Fruit fly (Drosophila melanogaster) whole organism, embryonic: ENCODE data around the gene CG18269.

Source experiments
- Atf-2 ChIP-seq: fragments of 200-800 bp; sonication (Bioruptor generic); optimal IDR thresholded peaks from 2 replicates; lab custom pipeline; 2016; ENCODE audit warnings: missing biosample characterization, missing genetic modification characterization
- Bdp1 ChIP-seq: fragments of 200-800 bp; sonication (Bioruptor generic); optimal IDR thresholded peaks from 3 replicates; lab custom pipeline; 2016; ENCODE audit warnings: missing biosample characterization, missing genetic modification characterization
- CG10462 ChIP-seq: fragments of 200-800 bp; sonication (Bioruptor generic); optimal IDR thresholded peaks from 2 replicates; lab custom pipeline; 2016; ENCODE audit warnings: missing biosample characterization, missing genetic modification characterization
- CG13624 ChIP-seq: fragments of 200-800 bp; sonication (Bioruptor generic); optimal IDR thresholded peaks from 2 replicates; lab custom pipeline; 2016; ENCODE audit warnings: missing biosample characterization, missing genetic modification characterization
- CG14667 ChIP-seq: fragments of 200-800 bp; sonication (Bioruptor generic); IDR thresholded peaks from 2 replicates; pipeline ENCODE4 v1.3.6; 2022; ENCODE audit warnings: missing biosample characterization, missing genetic modification characterization
- CG15514 ChIP-seq: fragments of 200-800 bp; sonication (Bioruptor generic); optimal IDR thresholded peaks from 3 replicates; lab custom pipeline; 2017; ENCODE audit warnings: missing biosample characterization, missing genetic modification characterization, mild to moderate bottlenecking, moderate library complexity, missing genetic modification reagents
- CG1602 ChIP-seq: fragments of 200-800 bp; sonication (Bioruptor generic); optimal IDR thresholded peaks from 3 replicates; lab custom pipeline; 2016; ENCODE audit warnings: missing biosample characterization, missing genetic modification characterization
- CG2875 ChIP-seq: fragments of 200-800 bp; sonication (Bioruptor generic); optimal IDR thresholded peaks from 2 replicates; lab custom pipeline; 2017; ENCODE audit warnings: missing biosample characterization, mild to moderate bottlenecking, missing genetic modification characterization, missing genetic modification reagents
- CG31224 ChIP-seq: fragments of 200-800 bp; sonication (Bioruptor generic); IDR thresholded peaks from 2 replicates; pipeline ENCODE4 v1.3.6; 2022; ENCODE audit warnings: missing biosample characterization, missing genetic modification characterization
- CG33213 ChIP-seq: fragments of 200-800 bp; sonication (Bioruptor generic); optimal IDR thresholded peaks from 3 replicates; lab custom pipeline; 2016; ENCODE audit warnings: missing biosample characterization, missing genetic modification characterization
- CG34224 ChIP-seq: fragments of 200-800 bp; sonication (Bioruptor generic); IDR thresholded peaks from 3 replicates; pipeline ENCODE4 v1.3.6; 2022; ENCODE audit warnings: missing biosample characterization, missing genetic modification characterization; ENCODE audit not compliant: partially characterized antibody
- CG34376 ChIP-seq: fragments of 200-800 bp; sonication (Bioruptor generic); optimal IDR thresholded peaks from 2 replicates; lab custom pipeline; 2018; ENCODE audit warnings: missing biosample characterization, mild to moderate bottlenecking, missing genetic modification characterization
- CG3838 ChIP-seq: fragments of 200-800 bp; sonication (Bioruptor generic); optimal IDR thresholded peaks from 3 replicates; lab custom pipeline; 2016; ENCODE audit warnings: missing biosample characterization, missing genetic modification characterization
- CG6272 ChIP-seq: fragments of 200-800 bp; sonication (Bioruptor generic); IDR thresholded peaks from 2 replicates; pipeline ENCODE4 v1.3.6; 2022; ENCODE audit warnings: missing biosample characterization, missing genetic modification characterization
- CG6683 ChIP-seq: fragments of 200-800 bp; sonication (Bioruptor generic); optimal IDR thresholded peaks from 2 replicates; lab custom pipeline; 2017; ENCODE audit warnings: missing biosample characterization, mild to moderate bottlenecking, missing genetic modification characterization, missing genetic modification reagents
- CG7556 ChIP-seq: fragments of 200-800 bp; sonication (Bioruptor generic); optimal IDR thresholded peaks from 2 replicates; lab custom pipeline; 2017; ENCODE audit warnings: missing biosample characterization, mild to moderate bottlenecking, missing genetic modification characterization
- CHES-1-like ChIP-seq: fragments of 200-800 bp; sonication (Bioruptor generic); optimal IDR thresholded peaks from 2 replicates; lab custom pipeline; 2016; ENCODE audit warnings: missing biosample characterization, missing genetic modification characterization
- D19B ChIP-seq: fragments of 200-800 bp; sonication (Bioruptor generic); optimal IDR thresholded peaks from 2 replicates; lab custom pipeline; 2017; ENCODE audit warnings: missing biosample characterization, mild to moderate bottlenecking, missing genetic modification characterization
- Fer2 ChIP-seq: fragments of 200-800 bp; sonication (Bioruptor generic); optimal IDR thresholded peaks from 2 replicates; lab custom pipeline; 2018; ENCODE audit warnings: missing biosample characterization, mild to moderate bottlenecking, missing genetic modification characterization, moderate library complexity
- GATAe ChIP-seq: fragments of 200-800 bp; sonication (Bioruptor generic); conservative IDR thresholded peaks from 2 replicates; pipeline ENCODE4 v1.3.6; 2022; ENCODE audit warnings: missing biosample characterization, missing genetic modification characterization
- H15 ChIP-seq: fragments of 200-800 bp; sonication (Bioruptor generic); IDR thresholded peaks from 3 replicates; pipeline ENCODE4 v1.3.6; 2022; ENCODE audit warnings: missing biosample characterization, missing genetic modification characterization
- Hr39 ChIP-seq: fragments of >200 bp; optimal IDR thresholded peaks from 2 replicates; lab custom pipeline; 2017
- Hsf ChIP-seq: fragments of 200-800 bp; sonication (Bioruptor generic); optimal IDR thresholded peaks from 3 replicates; lab custom pipeline; 2016; ENCODE audit warnings: missing biosample characterization, missing genetic modification characterization
- Max ChIP-seq: fragments of 200-800 bp; sonication (Bioruptor generic); optimal IDR thresholded peaks from 2 replicates; lab custom pipeline; 2016; ENCODE audit warnings: missing biosample characterization, mild to moderate bottlenecking, missing genetic modification characterization
- Mes4 ChIP-seq: fragments of 200-800 bp; sonication (Bioruptor generic); optimal IDR thresholded peaks from 2 replicates; lab custom pipeline; 2016; ENCODE audit warnings: missing biosample characterization, missing genetic modification characterization
- Myb ChIP-seq: fragments of 200-800 bp; sonication (Bioruptor generic); optimal IDR thresholded peaks from 2 replicates; lab custom pipeline; 2016; ENCODE audit warnings: missing biosample characterization, missing genetic modification characterization
- Nf-YC ChIP-seq: fragments of 200-800 bp; optimal IDR thresholded peaks from 3 replicates; lab custom pipeline; 2019; ENCODE audit warnings: missing biosample characterization, mild to moderate bottlenecking, missing genetic modification characterization, moderate library complexity
- NfI ChIP-seq: fragments of 200-800 bp; sonication (Bioruptor generic); optimal IDR thresholded peaks from 3 replicates; lab custom pipeline; 2018; ENCODE audit warnings: missing biosample characterization, mild to moderate bottlenecking, missing genetic modification characterization, moderate library complexity
- Poxn ChIP-seq: fragments of 200-800 bp; sonication (Bioruptor generic); IDR thresholded peaks from 2 replicates; pipeline ENCODE4 v1.3.6; 2022; ENCODE audit warnings: missing biosample characterization, missing genetic modification characterization
- Trl ChIP-seq, 3 experiments: fragments of >200 bp in 2 of 3; fragments of 200-800 bp in 1 of 3; sonication (Bioruptor generic) in 1 of 3; optimal IDR thresholded peaks; 2 replicates in 1 of 3; 3 replicates in 2 of 3; lab custom pipeline; 2016 to 2017; ENCODE audit warnings: missing biosample characterization in 1 of 3, missing genetic modification characterization in 1 of 3
- Vsx1 ChIP-seq: fragments of 200-800 bp; sonication (Bioruptor generic); optimal IDR thresholded peaks from 2 replicates; lab custom pipeline; 2017; ENCODE audit warnings: missing biosample characterization, mild to moderate bottlenecking, missing genetic modification characterization, missing genetic modification reagents
- bsh ChIP-seq, 2 experiments: fragments of 200-800 bp; sonication (Bioruptor generic); optimal IDR thresholded peaks; 2 replicates each; lab custom pipeline; 2017 to 2018; ENCODE audit warnings: mild to moderate bottlenecking in 2 of 2, missing biosample characterization in 2 of 2, missing genetic modification characterization in 2 of 2, moderate library complexity in 1 of 2
- btn ChIP-seq: fragments of 200-800 bp; sonication (Bioruptor generic); optimal IDR thresholded peaks from 2 replicates; lab custom pipeline; 2016; ENCODE audit warnings: missing biosample characterization, missing genetic modification characterization
- chif ChIP-seq, 2 experiments: fragments of 200-800 bp; sonication (Bioruptor generic); optimal IDR thresholded peaks; 3 replicates each; lab custom pipeline; 2016; ENCODE audit warnings: missing biosample characterization in 2 of 2, missing genetic modification characterization in 2 of 2
- dm ChIP-seq: fragments of 200-800 bp; sonication (Bioruptor generic); optimal IDR thresholded peaks from 3 replicates; lab custom pipeline; 2016; ENCODE audit warnings: missing biosample characterization, missing genetic modification characterization
- dmrt99B ChIP-seq: fragments of 200-800 bp; sonication (Bioruptor generic); optimal IDR thresholded peaks from 2 replicates; lab custom pipeline; 2018; ENCODE audit warnings: missing biosample characterization, mild to moderate bottlenecking, missing genetic modification characterization, moderate library complexity
- ems ChIP-seq: fragments of 200-800 bp; sonication (Bioruptor generic); optimal IDR thresholded peaks from 3 replicates; lab custom pipeline; 2016; ENCODE audit warnings: missing biosample characterization, missing genetic modification characterization
- ewg ChIP-seq: fragments of 200-800 bp; sonication (Bioruptor generic); optimal IDR thresholded peaks from 3 replicates; lab custom pipeline; 2017; ENCODE audit warnings: mild to moderate bottlenecking, missing biosample characterization, missing genetic modification reagents, missing genetic modification characterization
- fd102C ChIP-seq: fragments of 200-800 bp; sonication (Bioruptor generic); optimal IDR thresholded peaks from 2 replicates; lab custom pipeline; 2018; ENCODE audit warnings: missing biosample characterization, mild to moderate bottlenecking, missing genetic modification characterization, moderate library complexity
- gfzf ChIP-seq: fragments of 200-800 bp; sonication (Bioruptor generic); optimal IDR thresholded peaks from 2 replicates; lab custom pipeline; 2016; ENCODE audit warnings: missing biosample characterization, mild to moderate bottlenecking, missing genetic modification characterization, moderate library complexity
- grn ChIP-seq: fragments of 200-800 bp; sonication (Bioruptor generic); optimal IDR thresholded peaks from 3 replicates; lab custom pipeline; 2017; ENCODE audit warnings: missing biosample characterization, missing genetic modification characterization
- insv ChIP-seq, 2 experiments: fragments of 200-800 bp; sonication (Bioruptor generic); optimal IDR thresholded peaks; 3 replicates each; lab custom pipeline; 2016 to 2018; ENCODE audit warnings: missing biosample characterization in 2 of 2, missing genetic modification characterization in 2 of 2
- ken ChIP-seq: fragments of 200-800 bp; sonication (Bioruptor generic); IDR thresholded peaks from 3 replicates; pipeline ENCODE4 v1.3.6; 2022; ENCODE audit warnings: missing biosample characterization, missing genetic modification characterization
- klu ChIP-seq: fragments of 200-800 bp; sonication (Bioruptor generic); IDR thresholded peaks from 2 replicates; pipeline ENCODE4 v1.3.6; 2022; ENCODE audit warnings: missing biosample characterization, missing genetic modification characterization
- lab ChIP-seq: fragments of 200-800 bp; sonication (Bioruptor generic); optimal IDR thresholded peaks from 3 replicates; lab custom pipeline; 2017; ENCODE audit warnings: missing biosample characterization, missing genetic modification characterization, mild to moderate bottlenecking, moderate library complexity, missing genetic modification reagents
- pfk ChIP-seq: fragments of 200-800 bp; sonication (Bioruptor generic); optimal IDR thresholded peaks from 2 replicates; lab custom pipeline; 2018; ENCODE audit warnings: missing biosample characterization, mild to moderate bottlenecking, missing genetic modification characterization, moderate library complexity
- ranshi ChIP-seq: fragments of 200-800 bp; sonication (Bioruptor generic); IDR thresholded peaks from 2 replicates; pipeline ENCODE4 v1.3.6; 2022; ENCODE audit warnings: missing biosample characterization, missing genetic modification characterization
- so ChIP-seq: fragments of 200-800 bp; sonication (Bioruptor generic); IDR thresholded peaks from 3 replicates; pipeline ENCODE4 v1.3.6; 2022; ENCODE audit warnings: missing biosample characterization, missing genetic modification characterization
- tin ChIP-seq: fragments of 200-800 bp; sonication (Bioruptor generic); optimal IDR thresholded peaks from 3 replicates; lab custom pipeline; 2016; ENCODE audit warnings: missing biosample characterization, missing genetic modification characterization
- unpg ChIP-seq: fragments of 200-800 bp; sonication (Bioruptor generic); optimal IDR thresholded peaks from 3 replicates; lab custom pipeline; 2018; ENCODE audit warnings: missing biosample characterization, mild to moderate bottlenecking, missing genetic modification characterization, moderate library complexity
- vnd ChIP-seq: fragments of 200-800 bp; sonication (Bioruptor generic); IDR thresholded peaks from 3 replicates; pipeline ENCODE4 v1.3.6; 2022; ENCODE audit warnings: missing biosample characterization, missing genetic modification characterization; ENCODE audit not compliant: partially characterized antibody

The CG18269 gene

DNA sequence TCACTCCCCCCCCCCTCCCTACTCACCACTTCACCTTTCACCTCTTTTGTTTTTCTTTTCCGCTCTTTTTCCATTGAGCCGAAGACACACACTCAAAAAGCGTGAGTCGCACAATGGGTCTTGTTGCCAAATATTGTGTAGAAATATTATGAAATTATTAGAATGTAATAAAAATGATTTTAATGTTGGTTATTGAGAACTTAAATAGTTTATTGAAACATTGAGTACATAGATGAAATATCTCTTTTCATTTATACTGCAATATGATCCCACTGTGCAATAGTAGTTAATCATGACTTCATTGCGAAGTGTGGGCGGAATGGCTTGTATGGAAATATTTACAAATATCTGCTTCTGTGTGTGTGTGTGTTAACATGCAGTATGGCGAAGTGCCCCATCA lies 15.5 kb downstream of the CG18269 start (continued):
- TF ChIP-seq grn (GFP tag; lab: Kevin White, UChicago) (no peak), GATAe (GFP tag; lab: Robert Waterston, UW) (no peak), unpg (GFP tag; lab: Kevin White, UChicago) (peak; percentile 30), Atf-2 (GFP tag; lab: Kevin White, UChicago) (no peak), CG33213 (GFP tag; lab: Kevin White, UChicago) (no peak), CG10462 (GFP tag; lab: Kevin White, UChicago) (no peak), dmrt99B (tag; lab: Kevin White, UChicago) (peak; percentile 34), btn (GFP tag; lab: Kevin White, UChicago) (no peak), H15 (0 out of 3 replicates have a peak, but pooled peaks have one; percentile 35), ewg (no peak), ken (GFP tag; lab: Robert Waterston, UW) (no peak), ems (no peak), CG3838 (GFP tag; lab: Kevin White, UChicago) (no peak), Poxn (GFP tag; lab: Robert Waterston, UW) (no peak), insv (GFP tag; optimal IDR thresholded peaks at IDR 0.05; lab: Kevin White, UChicago) (no peak), NfI (GFP tag; lab: Kevin White, UChicago) (no peak), CG7556 (GFP tag; lab: Kevin White, UChicago) (no peak), CG14667 (GFP tag; lab: Robert Waterston, UW) (no peak), CG6272 (GFP tag; lab: Robert Waterston, UW) (no peak), CHES-1-like (GFP tag; lab: Kevin White, UChicago) (no peak), Hr39 (lab: Kevin White, UChicago) (no peak), lab (GFP tag; lab: Kevin White, UChicago) (peak; percentile 27), CG31224 (GFP tag; lab: Robert Waterston, UW) (no peak), fd102C (no peak), CG34376 (GFP tag; lab: Kevin White, UChicago) (no peak), CG1602 (GFP tag; lab: Kevin White, UChicago) (no peak), pfk (GFP tag; lab: Kevin White, UChicago) (no peak), so (GFP tag; lab: Robert Waterston, UW) (no peak), bsh (GFP tag; optimal IDR thresholded peaks at IDR 0.05; lab: Kevin White, UChicago) (peak in 1 of 2 experiments; percentile 20), Max (GFP tag; lab: Kevin White, UChicago) (no peak), gfzf (GFP tag; lab: Kevin White, UChicago) (no peak), Myb (GFP tag; lab: Kevin White, UChicago) (no peak), CG6683 (no peak), CG34224 (GFP tag; lab: Robert Waterston, UW) (no peak), chif (GFP tag; optimal IDR thresholded peaks at IDR 0.05; lab: Kevin White, UChicago) (no peak), dm (no peak), Vsx1 (GFP tag; lab: Kevin White, UChicago) (no peak), Nf-YC (no peak), Fer2 (tag; lab: Kevin White, UChicago) (no peak), vnd (GFP tag; lab: Robert Waterston, UW) (no peak), Hsf (GFP tag; lab: Kevin White, UChicago) (no peak), tin (no peak), Mes4 (GFP tag; lab: Kevin White, UChicago) (no peak), CG13624 (GFP tag; lab: Kevin White, UChicago) (no peak), Bdp1 (GFP tag; lab: Kevin White, UChicago) (no peak), D19B (GFP tag; lab: Kevin White, UChicago) (no peak), Trl (optimal IDR thresholded peaks at IDR 0.05; lab: Kevin White, UChicago) (no peak), Trl (GFP tag; optimal IDR thresholded peaks at IDR 0.05; lab: Kevin White, UChicago) (no peak), ranshi (GFP tag; lab: Robert Waterston, UW) (peak; percentile 38; the same call in 1 of the 2 replicates), klu (no peak), CG15514 (no peak), CG2875 (GFP tag; lab: Kevin White, UChicago) (no peak)
